Fruit fly (Drosophila melanogaster): ENCODE results near the gene CG17187.

Gene CG17187

DNA sequence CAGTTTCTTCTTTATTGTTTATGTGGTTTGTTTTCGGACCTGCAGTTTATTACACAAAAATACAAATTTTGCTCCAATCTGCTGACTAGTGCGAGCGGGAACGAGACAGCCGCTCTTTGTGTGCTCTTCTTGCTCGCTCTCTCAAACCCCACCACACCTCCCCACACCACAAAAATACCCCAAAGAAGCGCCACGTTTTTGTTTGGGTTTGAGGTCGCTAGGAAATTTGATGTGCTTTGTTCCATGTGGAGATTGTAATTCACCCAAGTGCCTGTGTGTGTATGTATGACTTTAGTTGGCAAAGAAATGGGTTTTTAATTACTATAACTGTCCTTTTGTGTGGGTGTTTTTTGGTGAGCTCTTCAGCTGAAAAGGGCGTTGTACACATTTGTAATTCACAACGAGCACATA is 33.6 kb downstream of the CG17187 start (continued):
- TF ChIP-seq Mio (GFP tag; optimal IDR thresholded peaks at IDR 0.05) (no peak), Myc (optimal IDR thresholded peaks at IDR 0.05) (no peak), CG32264 (GFP tag; optimal IDR thresholded peaks at IDR 0.05) (no peak), usp (GFP tag; optimal IDR thresholded peaks at IDR 0.05) (no peak), woc (GFP tag; optimal IDR thresholded peaks at IDR 0.05) (peak; percentile 79), br (GFP tag; optimal IDR thresholded peaks at IDR 0.05) (peak; percentile 38), lola (GFP tag; optimal IDR thresholded peaks at IDR 0.05) (no peak), dl (GFP tag; optimal IDR thresholded peaks at IDR 0.05; ENCODE audit: insufficient read depth in 1 of 2, partially characterized antibody in 2 of 2) (peak; percentile 12 to 53), rgr (GFP tag; optimal IDR thresholded peaks at IDR 0.05) (peak; percentile 21)

DNA sequence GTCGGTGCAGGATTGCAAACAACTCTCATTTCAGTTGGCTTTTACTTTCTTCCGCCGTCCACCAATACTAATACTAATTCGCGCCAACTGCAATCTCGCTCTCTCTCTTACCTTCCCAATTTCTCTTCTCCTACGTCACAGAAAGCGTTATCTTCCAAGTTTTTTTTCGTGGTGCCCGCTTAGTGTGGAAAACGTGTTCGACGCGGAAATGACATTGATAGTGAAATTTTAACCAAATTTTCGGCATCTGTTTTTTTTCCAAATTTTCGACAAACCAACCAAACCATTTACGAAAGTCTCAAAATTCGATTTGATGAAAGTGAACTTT is 34.3 kb downstream of the CG17187 start, which contains the start of gene cu:
TSS of gene cu (plus strand) at position 204 of the 328 bp plus-strand sequence.
- peak; percentile 60 for TF ChIP-seq brk (GFP tag; optimal IDR thresholded peaks at IDR 0.05)
- TF ChIP-seq Dif (GFP tag; optimal IDR thresholded peaks at IDR 0.05; ENCODE audit: partially characterized antibody), result peak; percentile 62
- no peak for TF ChIP-seq dmrt93B (GFP tag; optimal IDR thresholded peaks at IDR 0.05)
- no peak for TF ChIP-seq tai (GFP tag; optimal IDR thresholded peaks at IDR 0.05)
- TF ChIP-seq dl (GFP tag; optimal IDR thresholded peaks at IDR 0.05; ENCODE audit: insufficient read depth in 1 of 2, partially characterized antibody in 2 of 2), result peak; percentile 76 to 82
- TF ChIP-seq CrebA (GFP tag; optimal IDR thresholded peaks at IDR 0.05; ENCODE audit: borderline replicate concordance), result no peak
- no peak for TF ChIP-seq psq (GFP tag; optimal IDR thresholded peaks at IDR 0.05)
- TF ChIP-seq OdsH (GFP tag; optimal IDR thresholded peaks at IDR 0.05), result no peak
- TF ChIP-seq sv (GFP tag; optimal IDR thresholded peaks at IDR 0.05), result peak; percentile 32
- no peak for TF ChIP-seq pan (optimal IDR thresholded peaks at IDR 0.05)
- TF ChIP-seq usp (GFP tag; optimal IDR thresholded peaks at IDR 0.05), result no peak
- TF ChIP-seq Jra (GFP tag; optimal IDR thresholded peaks at IDR 0.05), result peak; percentile 86
- TF ChIP-seq Vsx2 (GFP tag; optimal IDR thresholded peaks at IDR 0.05; ENCODE audit: partially characterized antibody), result peak; percentile 12

DNA sequence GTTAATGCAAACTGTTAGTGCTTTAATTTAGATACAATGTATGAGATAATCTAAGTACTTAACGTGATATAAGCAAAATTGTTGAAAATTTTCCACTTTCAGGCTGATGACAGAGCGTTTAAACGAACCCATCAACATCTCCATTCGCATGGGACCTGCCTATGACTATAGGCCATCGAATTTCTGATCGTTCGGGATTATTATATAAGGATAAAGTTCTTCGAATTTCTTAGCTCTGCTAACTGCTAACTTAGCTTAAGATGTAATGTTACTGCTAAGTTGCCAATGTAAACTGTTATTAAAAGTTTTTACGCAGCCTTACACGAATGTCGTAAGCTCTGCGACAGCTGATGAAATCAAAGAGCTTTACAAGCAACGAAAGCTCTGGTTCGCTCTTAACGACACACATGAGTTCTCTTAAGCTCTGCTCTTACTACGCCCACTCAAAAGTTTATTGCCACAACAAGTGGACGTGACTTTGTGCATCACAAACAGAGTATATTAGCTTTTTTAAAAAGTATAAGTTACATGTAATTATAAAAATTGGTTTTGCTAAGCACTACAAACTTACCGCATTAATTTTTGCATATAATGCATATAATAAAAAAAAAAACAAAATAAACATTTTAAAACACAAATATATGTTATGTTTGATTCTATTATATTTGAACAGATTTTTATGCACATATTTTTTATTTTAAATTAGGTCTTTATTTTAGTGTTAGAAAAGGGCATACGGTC is 34.9 kb downstream of the CG17187 start:
- TF ChIP-seq Vsx2 (GFP tag; optimal IDR thresholded peaks at IDR 0.05; ENCODE audit: partially characterized antibody) (no peak), rgr (GFP tag; optimal IDR thresholded peaks at IDR 0.05) (peak; percentile 94), Sp1 (GFP tag; optimal IDR thresholded peaks at IDR 0.05) (peak; percentile 99), jim (GFP tag; optimal IDR thresholded peaks at IDR 0.05) (no peak), fru (GFP tag; optimal IDR thresholded peaks at IDR 0.05) (peak; percentile 96), CrebA (GFP tag; optimal IDR thresholded peaks at IDR 0.05; ENCODE audit: borderline replicate concordance) (no peak), Hnf4 (GFP tag; optimal IDR thresholded peaks at IDR 0.05) (peak; percentile 72), Rel (GFP tag; optimal IDR thresholded peaks at IDR 0.05) (peak; percentile 73), Rel (tag; optimal IDR thresholded peaks at IDR 0.05) (peak; percentile 65), CG32264 (GFP tag; optimal IDR thresholded peaks at IDR 0.05) (no peak), GATAd (GFP tag; optimal IDR thresholded peaks at IDR 0.05) (peak; percentile 64), dmrt93B (GFP tag; optimal IDR thresholded peaks at IDR 0.05) (peak; percentile 98), Hr83 (GFP tag; optimal IDR thresholded peaks at IDR 0.05; ENCODE audit: poor library complexity, severe bottlenecking) (no peak), Jra (GFP tag; optimal IDR thresholded peaks at IDR 0.05) (no peak), Dif (GFP tag; optimal IDR thresholded peaks at IDR 0.05; ENCODE audit: partially characterized antibody) (peak; percentile 4), lola (GFP tag; optimal IDR thresholded peaks at IDR 0.05) (no peak), HLH106 (tag; optimal IDR thresholded peaks at IDR 0.05) (peak; percentile 95), CG9705 (GFP tag; optimal IDR thresholded peaks at IDR 0.05) (peak; percentile 94), Mio (GFP tag; optimal IDR thresholded peaks at IDR 0.05) (no peak), psq (GFP tag; optimal IDR thresholded peaks at IDR 0.05) (peak; percentile 98), pan (optimal IDR thresholded peaks at IDR 0.05) (no peak), Hr78 (GFP tag; optimal IDR thresholded peaks at IDR 0.05) (no peak), h (GFP tag; optimal IDR thresholded peaks at IDR 0.05) (peak; percentile 95), usp (GFP tag; optimal IDR thresholded peaks at IDR 0.05) (no peak), ey (GFP tag; optimal IDR thresholded peaks at IDR 0.05) (peak; percentile 90), N (GFP tag; optimal IDR thresholded peaks at IDR 0.05) (no peak), Myc (optimal IDR thresholded peaks at IDR 0.05) (no peak), brk (GFP tag; optimal IDR thresholded peaks at IDR 0.05) (peak; percentile 88), sv (GFP tag; optimal IDR thresholded peaks at IDR 0.05) (peak; percentile 95), Dfd (GFP tag; optimal IDR thresholded peaks at IDR 0.05) (peak; percentile 99), OdsH (GFP tag; optimal IDR thresholded peaks at IDR 0.05) (peak; percentile 96), sage (GFP tag; optimal IDR thresholded peaks at IDR 0.05) (peak; percentile 72), dl (GFP tag; optimal IDR thresholded peaks at IDR 0.05; ENCODE audit: insufficient read depth in 1 of 2, partially characterized antibody in 2 of 2) (no peak), tai (GFP tag; optimal IDR thresholded peaks at IDR 0.05) (peak; percentile 73), dsf (GFP tag; optimal IDR thresholded peaks at IDR 0.05; ENCODE audit: borderline replicate concordance) (peak; percentile 80), foxo (GFP tag; optimal IDR thresholded peaks at IDR 0.05) (peak in 1 of 2 experiments; percentile 96), br (GFP tag; optimal IDR thresholded peaks at IDR 0.05) (peak; percentile 90), woc (GFP tag; optimal IDR thresholded peaks at IDR 0.05) (peak; percentile 92), Abd-B (GFP tag; optimal IDR thresholded peaks at IDR 0.05) (no peak)
